Fruit fly (Drosophila melanogaster) whole organism, embryonic: ENCODE data around the gene CG31549.

Experiments used
- Adf1 ChIP-seq: fragments of 200-800 bp; sonication (Bioruptor generic); IDR thresholded peaks from 2 replicates; pipeline ENCODE4 v1.3.6; 2022; ENCODE audit warnings: missing biosample characterization, missing genetic modification characterization
- Atf3 ChIP-seq: fragments of 200-800 bp; sonication (Bioruptor generic); optimal IDR thresholded peaks from 3 replicates; lab custom pipeline; 2016; ENCODE audit warnings: missing biosample characterization, missing genetic modification characterization
- CG11560 ChIP-seq: fragments of 200-800 bp; sonication (Bioruptor generic); IDR thresholded peaks from 3 replicates; pipeline ENCODE4 v1.3.6; 2022; ENCODE audit warnings: missing biosample characterization, missing genetic modification characterization
- CG1233 ChIP-seq: fragments of 200-800 bp; sonication (Bioruptor generic); optimal IDR thresholded peaks from 4 replicates; lab custom pipeline; 2018; ENCODE audit warnings: missing biosample characterization, mild to moderate bottlenecking, missing genetic modification characterization
- CG13894 ChIP-seq: fragments of 200-800 bp; sonication (Bioruptor generic); optimal IDR thresholded peaks from 3 replicates; lab custom pipeline; 2018; ENCODE audit warnings: missing biosample characterization, mild to moderate bottlenecking, missing genetic modification characterization, moderate library complexity
- CG2678 ChIP-seq: fragments of 200-800 bp; sonication (Bioruptor generic); optimal IDR thresholded peaks from 3 replicates; lab custom pipeline; 2019; ENCODE audit warnings: missing biosample characterization, mild to moderate bottlenecking, missing genetic modification characterization, moderate library complexity
- CG2875 ChIP-seq: fragments of 200-800 bp; sonication (Bioruptor generic); optimal IDR thresholded peaks from 2 replicates; lab custom pipeline; 2017; ENCODE audit warnings: missing biosample characterization, mild to moderate bottlenecking, missing genetic modification characterization, missing genetic modification reagents
- CG6175 ChIP-seq: fragments of 200-800 bp; sonication (Bioruptor generic); IDR thresholded peaks from 3 replicates; pipeline ENCODE4 v1.3.6; 2022; ENCODE audit warnings: missing biosample characterization, missing genetic modification characterization
- CG7745 ChIP-seq: fragments of 200-800 bp; sonication (Bioruptor generic); optimal IDR thresholded peaks from 2 replicates; lab custom pipeline; 2018; ENCODE audit warnings: missing biosample characterization, mild to moderate bottlenecking, missing genetic modification characterization, moderate library complexity
- CG8089 ChIP-seq: fragments of 200-800 bp; sonication (Bioruptor generic); optimal IDR thresholded peaks from 3 replicates; lab custom pipeline; 2016; ENCODE audit warnings: missing biosample characterization, missing genetic modification characterization
- CG8478 ChIP-seq: fragments of >200 bp; optimal IDR thresholded peaks from 2 replicates; lab custom pipeline; 2018
- CG8765 ChIP-seq: fragments of 200-800 bp; sonication (Bioruptor generic); IDR thresholded peaks from 2 replicates; pipeline ENCODE4 v1.3.6; 2022; ENCODE audit warnings: missing biosample characterization, missing genetic modification characterization
- Drgx ChIP-seq: fragments of 200-800 bp; sonication (Bioruptor generic); IDR thresholded peaks from 2 replicates; pipeline ENCODE4 v1.3.6; 2022; ENCODE audit warnings: missing biosample characterization, missing genetic modification characterization
- Ets65A ChIP-seq: fragments of 200-800 bp; sonication (Bioruptor generic); peaks from one replicate; lab custom pipeline; 2016; ENCODE audit warnings: missing biosample characterization, missing genetic modification characterization
- Ets97D ChIP-seq: fragments of 200-800 bp; sonication (Bioruptor generic); optimal IDR thresholded peaks from 3 replicates; lab custom pipeline; 2016; ENCODE audit warnings: missing biosample characterization, missing genetic modification characterization
- Gsc ChIP-seq: fragments of 200-800 bp; sonication (Bioruptor generic); IDR thresholded peaks from 2 replicates; pipeline ENCODE4 v1.3.6; 2022; ENCODE audit warnings: missing biosample characterization, missing genetic modification characterization
- Mad ChIP-seq: fragments of 200-800 bp; sonication (Bioruptor generic); optimal IDR thresholded peaks from 2 replicates; lab custom pipeline; 2016; ENCODE audit warnings: missing biosample characterization, missing genetic modification characterization
- Med ChIP-seq: fragments of 200-800 bp; sonication (Bioruptor generic); peaks from one replicate; lab custom pipeline; 2016; ENCODE audit warnings: missing biosample characterization, missing genetic modification characterization, mild to moderate bottlenecking, inconsistent platforms, moderate library complexity
- NC2α ChIP-seq: fragments of 200-800 bp; sonication (Bioruptor generic); optimal IDR thresholded peaks from 2 replicates; lab custom pipeline; 2016; ENCODE audit warnings: missing biosample characterization, missing genetic modification characterization
- Trl ChIP-seq, 3 experiments: fragments of >200 bp in 2 of 3; fragments of 200-800 bp in 1 of 3; sonication (Bioruptor generic) in 1 of 3; optimal IDR thresholded peaks; 2 replicates in 1 of 3; 3 replicates in 2 of 3; lab custom pipeline; 2016 to 2017; ENCODE audit warnings: missing biosample characterization in 1 of 3, missing genetic modification characterization in 1 of 3
- ara ChIP-seq: fragments of 200-800 bp; sonication (Bioruptor generic); IDR thresholded peaks from 2 replicates; pipeline ENCODE4 v1.3.6; 2022; ENCODE audit warnings: missing biosample characterization, missing genetic modification characterization
- bab2 ChIP-seq: fragments of 200-800 bp; sonication (Bioruptor generic); optimal IDR thresholded peaks from 2 replicates; lab custom pipeline; 2016; ENCODE audit warnings: missing biosample characterization, missing genetic modification characterization
- crol ChIP-seq: fragments of 200-800 bp; sonication (Bioruptor generic); IDR thresholded peaks from 2 replicates; pipeline ENCODE4 v1.3.6; 2022; ENCODE audit warnings: missing biosample characterization, missing genetic modification characterization
- dpn ChIP-seq, 2 experiments: fragments of 200-800 bp; sonication (Bioruptor generic); optimal IDR thresholded peaks; 3 replicates each; lab custom pipeline; 2016; ENCODE audit warnings: missing biosample characterization in 2 of 2, missing genetic modification characterization in 2 of 2
- en ChIP-seq: fragments of 200-800 bp; sonication (Bioruptor generic); optimal IDR thresholded peaks from 2 replicates; lab custom pipeline; 2016; ENCODE audit warnings: missing biosample characterization, missing genetic modification characterization
- grau ChIP-seq: fragments of 200-800 bp; optimal IDR thresholded peaks from 3 replicates; lab custom pipeline; 2019; ENCODE audit warnings: missing biosample characterization, mild to moderate bottlenecking, missing genetic modification characterization, moderate library complexity
- klu ChIP-seq: fragments of 200-800 bp; sonication (Bioruptor generic); IDR thresholded peaks from 2 replicates; pipeline ENCODE4 v1.3.6; 2022; ENCODE audit warnings: missing biosample characterization, missing genetic modification characterization
- pan ChIP-seq, 4 experiments: fragments of >200 bp in 3 of 4; fragments of 200-800 bp in 1 of 4; sonication (Bioruptor generic) in 1 of 4; optimal IDR thresholded peaks in 3 of 4; IDR thresholded peaks in 1 of 4; 2 replicates each; pipeline versions ENCODE4 v1.3.6 to Lab custom; 2017 to 2022; ENCODE audit warnings: missing biosample characterization in 2 of 4, missing genetic modification characterization in 2 of 4, mixed read lengths in 1 of 4
- pho ChIP-seq: fragments of 200-800 bp; sonication (Bioruptor generic); optimal IDR thresholded peaks from 2 replicates; lab custom pipeline; 2016; ENCODE audit warnings: missing biosample characterization, missing genetic modification characterization
- prd ChIP-seq, 3 experiments: fragments of >200 bp in 2 of 3; fragments of 200-800 bp in 1 of 3; sonication (Bioruptor generic) in 1 of 3; optimal IDR thresholded peaks in 2 of 3; IDR thresholded peaks in 1 of 3; 2 replicates in 2 of 3; 3 replicates in 1 of 3; pipeline versions ENCODE4 v1.3.6 to Lab custom; 2017 to 2022; ENCODE audit warnings: missing biosample characterization in 1 of 3, missing genetic modification characterization in 1 of 3
- row ChIP-seq: fragments of 200-800 bp; sonication (Bioruptor generic); IDR thresholded peaks from 3 replicates; pipeline ENCODE4 v1.3.6; 2022; ENCODE audit warnings: missing biosample characterization, missing genetic modification characterization
- scrt ChIP-seq: fragments of 200-800 bp; sonication (Bioruptor generic); optimal IDR thresholded peaks from 2 replicates; lab custom pipeline; 2018; ENCODE audit warnings: missing biosample characterization, mild to moderate bottlenecking, missing genetic modification characterization, moderate library complexity
- sd ChIP-seq: fragments of 200-800 bp; sonication (Bioruptor generic); optimal IDR thresholded peaks from 3 replicates; lab custom pipeline; 2018; ENCODE audit warnings: missing biosample characterization, mild to moderate bottlenecking, missing genetic modification characterization, moderate library complexity
- sens ChIP-seq: fragments of 200-800 bp; sonication (Bioruptor generic); peaks from one replicate; lab custom pipeline; 2016; ENCODE audit warnings: missing biosample characterization, missing genetic modification characterization
- sug ChIP-seq: fragments of 200-800 bp; optimal IDR thresholded peaks from 2 replicates; lab custom pipeline; 2019; ENCODE audit warnings: missing biosample characterization, mild to moderate bottlenecking, missing genetic modification characterization, moderate library complexity
- unc-4 ChIP-seq: fragments of 200-800 bp; sonication (Bioruptor generic); IDR thresholded peaks from 2 replicates; pipeline ENCODE4 v1.3.6; 2022; ENCODE audit warnings: missing biosample characterization, missing genetic modification characterization; ENCODE audit not compliant: partially characterized antibody
- vnd ChIP-seq: fragments of 200-800 bp; sonication (Bioruptor generic); IDR thresholded peaks from 3 replicates; pipeline ENCODE4 v1.3.6; 2022; ENCODE audit warnings: missing biosample characterization, missing genetic modification characterization; ENCODE audit not compliant: partially characterized antibody

CG31549 gene

DNA sequence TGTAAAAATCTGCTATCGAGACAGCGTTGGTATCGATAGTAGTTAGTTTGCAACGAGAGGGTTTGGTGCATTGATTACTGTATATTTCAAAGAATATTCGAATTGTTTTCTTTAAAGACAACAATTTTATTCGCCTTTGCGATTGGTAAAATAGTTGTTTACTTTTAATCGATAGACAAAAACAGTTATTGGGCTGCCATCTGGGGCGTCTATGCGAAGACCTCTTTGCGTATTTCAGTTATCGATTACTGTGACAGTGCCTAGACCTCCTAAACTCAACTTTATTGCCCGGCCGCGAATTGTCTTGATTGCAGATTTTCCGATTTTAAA, 18.9 kb upstream of the CG31549 start, which contains the start of gene Atu (continued):
- TF ChIP-seq en: no peak
- no peak for TF ChIP-seq CG2875 (GFP tag; lab: Kevin White, UChicago)
- TF ChIP-seq CG8089 (GFP tag; lab: Kevin White, UChicago): peak; percentile 46
- peak; percentile 63 for TF ChIP-seq sd (tag; lab: Kevin White, UChicago)
- TF ChIP-seq Gsc (GFP tag; lab: Robert Waterston, UW): no peak
- TF ChIP-seq Trl (optimal IDR thresholded peaks at IDR 0.05; lab: Kevin White, UChicago): no peak
- peak; percentile 34 for TF ChIP-seq Trl (GFP tag; optimal IDR thresholded peaks at IDR 0.05; lab: Kevin White, UChicago)
- TF ChIP-seq vnd (GFP tag; lab: Robert Waterston, UW): peak; percentile 86
- TF ChIP-seq scrt (GFP tag; lab: Kevin White, UChicago): no peak
- TF ChIP-seq pho (GFP tag; lab: Kevin White, UChicago): peak; percentile 38
- 0 out of 3 replicates have a peak, but pooled peaks have one; percentile 10 for TF ChIP-seq CG11560 (tag; lab: Robert Waterston, UW)
- TF ChIP-seq Mad (GFP tag; lab: Kevin White, UChicago): peak; percentile 7
- TF ChIP-seq bab2 (GFP tag; lab: Kevin White, UChicago): no peak
- TF ChIP-seq NC2α: peak; percentile 2

DNA sequence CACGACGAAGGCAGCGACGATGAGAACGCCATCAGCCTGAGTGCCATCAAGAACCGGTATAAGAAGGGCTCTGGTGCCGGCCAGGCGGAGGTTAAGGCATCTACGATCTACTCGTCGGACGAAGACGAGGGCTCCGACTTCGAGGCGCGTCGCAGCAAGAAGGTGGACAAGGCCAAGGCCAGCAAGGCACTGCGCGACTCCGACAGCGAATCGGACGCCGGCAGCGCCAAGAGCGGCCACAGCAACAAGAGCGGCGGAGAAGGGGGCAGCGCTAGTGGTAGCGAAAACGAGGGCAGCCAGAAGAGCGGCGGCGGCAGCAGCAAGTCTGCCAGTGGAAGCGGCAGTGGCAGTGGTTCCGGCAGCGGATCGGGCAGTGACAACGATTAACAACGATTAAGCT, 16.5 kb upstream of the CG31549 start:
- TF ChIP-seq Adf1 (GFP tag; lab: Robert Waterston, UW) (peak; percentile 33; the same call in 1 of the 2 replicates), sd (tag; lab: Kevin White, UChicago) (no peak), CG8765 (GFP tag; lab: Robert Waterston, UW) (no peak), CG13894 (tag; lab: Kevin White, UChicago) (no peak), CG8478 (peak; percentile 11), crol (GFP tag; lab: Robert Waterston, UW) (0 out of 2 replicates have a peak, but pooled peaks have one; percentile 9), Med (GFP tag; lab: Kevin White, UChicago) (peak; percentile 37)

DNA sequence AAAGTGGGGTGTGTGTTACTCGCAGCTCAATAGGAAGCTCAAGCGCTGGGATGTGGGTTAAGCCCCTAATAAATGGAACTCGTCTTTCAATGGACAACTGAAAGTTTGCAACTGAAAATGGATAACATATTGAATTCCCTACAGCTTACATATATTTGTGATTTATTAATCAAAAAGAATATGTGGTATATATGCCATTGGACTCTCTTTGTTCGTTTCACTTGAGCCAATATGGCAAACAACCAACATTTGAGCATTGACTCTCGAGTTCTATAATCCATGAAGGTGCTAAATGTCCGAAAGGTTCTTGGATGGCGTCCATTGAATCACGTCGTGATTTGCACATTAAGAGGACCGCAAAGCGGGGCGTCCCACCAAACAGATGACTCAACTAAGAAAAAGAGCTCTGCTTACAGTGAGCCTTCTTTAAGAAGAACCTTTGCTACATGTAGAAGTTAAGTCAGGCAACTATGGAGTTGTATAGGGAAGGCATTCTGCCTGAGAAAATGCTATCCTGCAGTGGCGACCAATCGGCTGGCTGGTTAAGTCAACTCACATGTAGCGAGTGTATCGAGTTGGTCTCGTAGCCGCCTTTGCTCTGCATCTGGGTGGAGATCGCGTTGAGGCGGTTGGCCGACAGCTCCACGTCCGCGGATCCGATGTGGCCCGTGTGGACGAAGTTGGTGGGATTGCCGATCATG, 13.9 kb upstream of the CG31549 start:
- TF ChIP-seq sens (GFP tag; lab: Kevin White, UChicago) (peak; percentile 68), CG2678 (tag; lab: Kevin White, UChicago) (no peak), grau (tag; lab: Kevin White, UChicago) (peak; percentile 47), dpn (GFP tag; optimal IDR thresholded peaks at IDR 0.05; lab: Kevin White, UChicago) (no peak), Ets97D (no peak), CG7745 (tag; lab: Kevin White, UChicago) (no peak), prd (optimal IDR thresholded peaks at IDR 0.05; lab: Kevin White, UChicago) (no peak), prd (GFP tag; IDR thresholded peaks at IDR 0.05; lab: Robert Waterston, UW) (peak; percentile 23; the same call in 1 of the 3 replicates), ara (0 out of 2 replicates have a peak, but pooled peaks have one; percentile 34), Ets65A (GFP tag; lab: Kevin White, UChicago) (peak; percentile 50), unc-4 (GFP tag; lab: Robert Waterston, UW) (no peak), klu (GFP tag; lab: Robert Waterston, UW) (no peak), sug (tag; lab: Kevin White, UChicago) (no peak), row (GFP tag; lab: Robert Waterston, UW) (0 out of 3 replicates have a peak, but pooled peaks have one; percentile 30), CG1233 (no peak), pan (optimal IDR thresholded peaks at IDR 0.05; lab: Kevin White, UChicago) (no peak), pan (GFP tag; optimal IDR thresholded peaks at IDR 0.05 in 1 of 2, IDR thresholded peaks at IDR 0.05 in 1 of 2) (peak in 1 of 2 experiments; percentile 14), Atf3 (no peak), Drgx (peak; percentile 67), CG6175 (GFP tag; lab: Robert Waterston, UW) (0 out of 3 replicates have a peak, but pooled peaks have one; percentile 8)
